Worm (Caenorhabditis elegans): ENCODE results near the gene pek-1.

pek-1 gene

ce11 chrX:11405908-11406307, 8.8 kb downstream of the pek-1 start, which contains the start of gene slo-2:
Gene slo-2 (minus strand): TSS chrX:11405931.
- no peak for TF ChIP-seq unc-55 (GFP tag; optimal IDR thresholded peaks at IDR 0.05)
- peak; percentile 73 for TF ChIP-seq unc-42 (tag; optimal IDR thresholded peaks at IDR 0.05)
- TF ChIP-seq hlh-30 (tag; optimal IDR thresholded peaks at IDR 0.05; ENCODE audit: insufficient read depth) = no peak
- no peak for TF ChIP-seq tbx-2 (tag; optimal IDR thresholded peaks at IDR 0.05)
- no peak for TF ChIP-seq ceh-9 (tag; optimal IDR thresholded peaks at IDR 0.05)

ce11 chrX:11400467-11401184, 14.1 kb downstream of the pek-1 start:
- no peak for TF ChIP-seq F13H6.1 (tag; optimal IDR thresholded peaks at IDR 0.05)
- TF ChIP-seq hlh-6 (tag; optimal IDR thresholded peaks at IDR 0.05) = no peak
- no peak for TF ChIP-seq gmeb-2 (tag; optimal IDR thresholded peaks at IDR 0.05)
- no peak for TF ChIP-seq ets-4 (tag; optimal IDR thresholded peaks at IDR 0.05)
- no peak for TF ChIP-seq tbx-2 (tag; optimal IDR thresholded peaks at IDR 0.05)
- TF ChIP-seq hlh-30 (tag; optimal IDR thresholded peaks at IDR 0.05; ENCODE audit: insufficient read depth) = no peak
- no peak for TF ChIP-seq ceh-2 (tag; optimal IDR thresholded peaks at IDR 0.05)
- no peak for TF ChIP-seq elt-2 (tag; optimal IDR thresholded peaks at IDR 0.05)
- TF ChIP-seq dmd-4 (tag; optimal IDR thresholded peaks at IDR 0.05; ENCODE audit: borderline replicate concordance) = no peak
- no peak for TF ChIP-seq pha-4 (tag; optimal IDR thresholded peaks at IDR 0.05)
- TF ChIP-seq fax-1 (tag; optimal IDR thresholded peaks at IDR 0.05) = no peak
- no peak for TF ChIP-seq syd-9 (tag; optimal IDR thresholded peaks at IDR 0.05)
- TF ChIP-seq ceh-14 (tag; optimal IDR thresholded peaks at IDR 0.05) = no peak
- TF ChIP-seq zip-5 (tag; optimal IDR thresholded peaks at IDR 0.05) = no peak
- no peak for TF ChIP-seq ceh-9 (tag; optimal IDR thresholded peaks at IDR 0.05)
- no peak for TF ChIP-seq hlh-15 (tag; optimal IDR thresholded peaks at IDR 0.05)
- TF ChIP-seq nhr-11 (tag; optimal IDR thresholded peaks at IDR 0.05) = no peak
- TF ChIP-seq pag-3 (tag; optimal IDR thresholded peaks at IDR 0.05; ENCODE audit: borderline replicate concordance) = no peak
- no peak for TF ChIP-seq K09A11.1 (tag; optimal IDR thresholded peaks at IDR 0.05; ENCODE audit: insufficient read depth)

ce11 chrX:11392924-11393323, 21.8 kb downstream of the pek-1 start, which contains the start of gene prx-12:
Gene prx-12 (plus strand): TSS chrX:11393294.
- TF ChIP-seq ceh-19 (GFP tag; optimal IDR thresholded peaks at IDR 0.05) (no peak), tbx-2 (tag; optimal IDR thresholded peaks at IDR 0.05) (no peak), elt-2 (tag; optimal IDR thresholded peaks at IDR 0.05) (peak; percentile 52), hlh-13 (GFP tag; optimal IDR thresholded peaks at IDR 0.05) (no peak), pax-1 (tag; optimal IDR thresholded peaks at IDR 0.05) (no peak)

ce11 chrX:11387723-11388330, 26.9 kb downstream of the pek-1 start:
- TF ChIP-seq gmeb-2 (tag; optimal IDR thresholded peaks at IDR 0.05) (no peak), ceh-9 (tag; optimal IDR thresholded peaks at IDR 0.05) (no peak), ttx-3 (tag; optimal IDR thresholded peaks at IDR 0.05) (no peak), unc-42 (tag; optimal IDR thresholded peaks at IDR 0.05) (peak; percentile 45), hlh-8 (tag; optimal IDR thresholded peaks at IDR 0.05) (no peak), madf-2 (tag; optimal IDR thresholded peaks at IDR 0.05) (no peak), C08G9.2 (tag; optimal IDR thresholded peaks at IDR 0.05) (no peak), sox-2 (GFP tag; IDR thresholded peaks at IDR 0.05) (no peak), ceh-34 (tag; optimal IDR thresholded peaks at IDR 0.05) (peak; percentile 88), eyg-1 (tag; optimal IDR thresholded peaks at IDR 0.05) (no peak), elt-2 (tag; optimal IDR thresholded peaks at IDR 0.05) (no peak), pha-2 (tag; optimal IDR thresholded peaks at IDR 0.05) (no peak), pqm-1 (tag; optimal IDR thresholded peaks at IDR 0.05) (no peak), mec-3 (tag; optimal IDR thresholded peaks at IDR 0.05; ENCODE audit: borderline replicate concordance) (no peak), ceh-19 (GFP tag; optimal IDR thresholded peaks at IDR 0.05) (peak; percentile 21)
